Fruit fly (Drosophila melanogaster) whole organism, embryonic: ENCODE results near the gene CG42237.
A peak's percentile ranks its signal among the peaks of the same experiment; 100 is the strongest.

Experiments
- Adf1 ChIP-seq: fragments of 200-800 bp; sonication (Bioruptor generic); IDR thresholded peaks from 2 replicates; pipeline ENCODE4 v1.3.6; 2022; ENCODE audit warnings: missing biosample characterization, missing genetic modification characterization
- Antp ChIP-seq: fragments of 200-800 bp; sonication (Bioruptor generic); optimal IDR thresholded peaks from 3 replicates; lab custom pipeline; 2016; ENCODE audit warnings: missing biosample characterization, missing genetic modification characterization
- BEAF-32 ChIP-seq: fragments of 200-800 bp; sonication (Bioruptor generic); optimal IDR thresholded peaks from 3 replicates; lab custom pipeline; 2017; ENCODE audit warnings: missing biosample characterization, missing genetic modification characterization, mild to moderate bottlenecking, moderate library complexity, missing genetic modification reagents
- Bdp1 ChIP-seq: fragments of 200-800 bp; sonication (Bioruptor generic); optimal IDR thresholded peaks from 3 replicates; lab custom pipeline; 2016; ENCODE audit warnings: missing biosample characterization, missing genetic modification characterization
- CG11560 ChIP-seq: fragments of 200-800 bp; sonication (Bioruptor generic); IDR thresholded peaks from 3 replicates; pipeline ENCODE4 v1.3.6; 2022; ENCODE audit warnings: missing biosample characterization, missing genetic modification characterization
- CG13296 ChIP-seq: fragments of 200-800 bp; sonication (Bioruptor generic); optimal IDR thresholded peaks from 3 replicates; lab custom pipeline; 2018; ENCODE audit warnings: missing biosample characterization, mild to moderate bottlenecking, missing genetic modification characterization
- CG13424 ChIP-seq: fragments of 200-800 bp; sonication (Bioruptor generic); optimal IDR thresholded peaks from 2 replicates; lab custom pipeline; 2019; ENCODE audit warnings: missing biosample characterization, mild to moderate bottlenecking, missing genetic modification characterization, moderate library complexity
- CG14050 ChIP-seq: fragments of 200-800 bp; sonication (Bioruptor generic); IDR thresholded peaks from 3 replicates; pipeline ENCODE4 v1.3.6; 2022; ENCODE audit warnings: missing biosample characterization, missing genetic modification characterization
- CG15269 ChIP-seq: fragments of 200-800 bp; sonication (Bioruptor generic); optimal IDR thresholded peaks from 2 replicates; lab custom pipeline; 2018; ENCODE audit warnings: missing biosample characterization, mild to moderate bottlenecking, missing genetic modification characterization, moderate library complexity
- CG17361 ChIP-seq: fragments of 200-800 bp; sonication (Bioruptor generic); IDR thresholded peaks from 3 replicates; pipeline ENCODE4 v1.3.6; 2022; ENCODE audit warnings: missing biosample characterization, missing genetic modification characterization
- CG18262 ChIP-seq: fragments of 200-800 bp; optimal IDR thresholded peaks from 3 replicates; lab custom pipeline; 2019; ENCODE audit warnings: missing biosample characterization, mild to moderate bottlenecking, missing genetic modification characterization, moderate library complexity
- CG2678 ChIP-seq: fragments of 200-800 bp; sonication (Bioruptor generic); optimal IDR thresholded peaks from 3 replicates; lab custom pipeline; 2019; ENCODE audit warnings: missing biosample characterization, mild to moderate bottlenecking, missing genetic modification characterization, moderate library complexity
- CG31224 ChIP-seq: fragments of 200-800 bp; sonication (Bioruptor generic); IDR thresholded peaks from 2 replicates; pipeline ENCODE4 v1.3.6; 2022; ENCODE audit warnings: missing biosample characterization, missing genetic modification characterization
- CG31441 ChIP-seq: fragments of 200-800 bp; sonication (Bioruptor generic); IDR thresholded peaks from 2 replicates; pipeline ENCODE4 v1.3.6; 2022; ENCODE audit warnings: missing biosample characterization, missing genetic modification characterization
- CG4854 ChIP-seq: fragments of 200-800 bp; sonication (Bioruptor generic); optimal IDR thresholded peaks from 2 replicates; lab custom pipeline; 2016; ENCODE audit warnings: missing biosample characterization, missing genetic modification characterization, inconsistent platforms
- CG5953 ChIP-seq: fragments of 200-800 bp; sonication (Bioruptor generic); IDR thresholded peaks from 2 replicates; pipeline ENCODE4 v1.3.6; 2022; ENCODE audit warnings: missing biosample characterization, missing genetic modification characterization
- CG6254 ChIP-seq: fragments of 200-800 bp; sonication (Bioruptor generic); optimal IDR thresholded peaks from 3 replicates; lab custom pipeline; 2017; ENCODE audit warnings: mild to moderate bottlenecking, missing biosample characterization, missing genetic modification reagents, missing genetic modification characterization
- CG7839 ChIP-seq: fragments of 200-800 bp; sonication (Bioruptor generic); optimal IDR thresholded peaks from 3 replicates; lab custom pipeline; 2018; ENCODE audit warnings: missing biosample characterization, mild to moderate bottlenecking, missing genetic modification characterization, moderate library complexity
- CHES-1-like ChIP-seq: fragments of 200-800 bp; sonication (Bioruptor generic); optimal IDR thresholded peaks from 2 replicates; lab custom pipeline; 2016; ENCODE audit warnings: missing biosample characterization, missing genetic modification characterization
- CrebB ChIP-seq: fragments of 200-800 bp; sonication (Bioruptor generic); optimal IDR thresholded peaks from 3 replicates; lab custom pipeline; 2018; ENCODE audit warnings: missing biosample characterization, mild to moderate bottlenecking, missing genetic modification characterization
- D19A ChIP-seq: fragments of 200-800 bp; optimal IDR thresholded peaks from 3 replicates; lab custom pipeline; 2019; ENCODE audit warnings: missing biosample characterization, mild to moderate bottlenecking, missing genetic modification characterization, moderate library complexity
- Fer1 ChIP-seq: fragments of 200-800 bp; sonication (Bioruptor generic); optimal IDR thresholded peaks from 2 replicates; lab custom pipeline; 2017; ENCODE audit warnings: missing biosample characterization, mild to moderate bottlenecking, missing genetic modification characterization
- GATAe ChIP-seq: fragments of 200-800 bp; sonication (Bioruptor generic); conservative IDR thresholded peaks from 2 replicates; pipeline ENCODE4 v1.3.6; 2022; ENCODE audit warnings: missing biosample characterization, missing genetic modification characterization
- HmgD ChIP-seq: fragments of 200-800 bp; sonication (Bioruptor generic); optimal IDR thresholded peaks from 3 replicates; lab custom pipeline; 2016; ENCODE audit warnings: missing biosample characterization, missing genetic modification characterization
- Hr51 ChIP-seq, 2 experiments: fragments of 200-800 bp; sonication (Bioruptor generic); optimal IDR thresholded peaks; 2 replicates in 1 of 2; 3 replicates in 1 of 2; lab custom pipeline; 2016 to 2018; ENCODE audit warnings: missing biosample characterization in 2 of 2, missing genetic modification characterization in 2 of 2, mild to moderate bottlenecking in 1 of 2, moderate library complexity in 1 of 2
- NK7.1 ChIP-seq: fragments of 200-800 bp; sonication (Bioruptor generic); optimal IDR thresholded peaks from 3 replicates; lab custom pipeline; 2016; ENCODE audit warnings: missing biosample characterization, missing genetic modification characterization
- Nf-YA ChIP-seq: fragments of 200-800 bp; sonication (Bioruptor generic); IDR thresholded peaks from 2 replicates; pipeline ENCODE4 v1.3.6; 2022; ENCODE audit warnings: missing biosample characterization, missing genetic modification characterization
- Trl ChIP-seq, 3 experiments: fragments of >200 bp in 2 of 3; fragments of 200-800 bp in 1 of 3; sonication (Bioruptor generic) in 1 of 3; optimal IDR thresholded peaks; 2 replicates in 1 of 3; 3 replicates in 2 of 3; lab custom pipeline; 2016 to 2017; ENCODE audit warnings: missing biosample characterization in 1 of 3, missing genetic modification characterization in 1 of 3
- ash1 ChIP-seq: fragments of 200-800 bp; sonication (Bioruptor generic); optimal IDR thresholded peaks from 2 replicates; lab custom pipeline; 2018; ENCODE audit warnings: missing biosample characterization, mild to moderate bottlenecking, missing genetic modification characterization
- bab2 ChIP-seq: fragments of 200-800 bp; sonication (Bioruptor generic); optimal IDR thresholded peaks from 2 replicates; lab custom pipeline; 2016; ENCODE audit warnings: missing biosample characterization, missing genetic modification characterization
- bbx ChIP-seq: fragments of 200-800 bp; sonication (Bioruptor generic); IDR thresholded peaks from 2 replicates; pipeline ENCODE4 v1.3.6; 2022; ENCODE audit warnings: missing biosample characterization, missing genetic modification characterization; ENCODE audit not compliant: partially characterized antibody
- bsh ChIP-seq, 2 experiments: fragments of 200-800 bp; sonication (Bioruptor generic); optimal IDR thresholded peaks; 2 replicates each; lab custom pipeline; 2017 to 2018; ENCODE audit warnings: mild to moderate bottlenecking in 2 of 2, missing biosample characterization in 2 of 2, missing genetic modification characterization in 2 of 2, moderate library complexity in 1 of 2
- chif ChIP-seq, 2 experiments: fragments of 200-800 bp; sonication (Bioruptor generic); optimal IDR thresholded peaks; 3 replicates each; lab custom pipeline; 2016; ENCODE audit warnings: missing biosample characterization in 2 of 2, missing genetic modification characterization in 2 of 2
- chn ChIP-seq: fragments of 200-800 bp; sonication (Bioruptor generic); optimal IDR thresholded peaks from 2 replicates; lab custom pipeline; 2016; ENCODE audit warnings: missing biosample characterization, missing genetic modification characterization
- crc ChIP-seq: fragments of 200-800 bp; sonication (Bioruptor generic); optimal IDR thresholded peaks from 2 replicates; lab custom pipeline; 2016; ENCODE audit warnings: missing biosample characterization, missing genetic modification characterization
- cwo ChIP-seq: fragments of 200-800 bp; sonication (Bioruptor generic); optimal IDR thresholded peaks from 3 replicates; lab custom pipeline; 2017; ENCODE audit warnings: missing biosample characterization, missing genetic modification characterization, mild to moderate bottlenecking, moderate library complexity, missing genetic modification reagents
- da ChIP-seq: fragments of 200-800 bp; sonication (Bioruptor generic); optimal IDR thresholded peaks from 2 replicates; lab custom pipeline; 2016; ENCODE audit warnings: missing biosample characterization, missing genetic modification characterization
- dm ChIP-seq: fragments of 200-800 bp; sonication (Bioruptor generic); optimal IDR thresholded peaks from 3 replicates; lab custom pipeline; 2016; ENCODE audit warnings: missing biosample characterization, missing genetic modification characterization
- emc ChIP-seq: fragments of 200-800 bp; sonication (Bioruptor generic); optimal IDR thresholded peaks from 2 replicates; lab custom pipeline; 2016; ENCODE audit warnings: missing biosample characterization, missing genetic modification characterization
- grn ChIP-seq: fragments of 200-800 bp; sonication (Bioruptor generic); optimal IDR thresholded peaks from 3 replicates; lab custom pipeline; 2017; ENCODE audit warnings: missing biosample characterization, missing genetic modification characterization
- gt ChIP-seq: fragments of 200-800 bp; sonication (Bioruptor generic); IDR thresholded peaks from 2 replicates; pipeline ENCODE4 v1.3.6; 2022; ENCODE audit warnings: missing biosample characterization, missing genetic modification characterization
- nom ChIP-seq: fragments of 200-800 bp; sonication (Bioruptor generic); optimal IDR thresholded peaks from 2 replicates; lab custom pipeline; 2017; ENCODE audit warnings: missing biosample characterization, missing genetic modification characterization, mild to moderate bottlenecking, moderate library complexity, missing genetic modification reagents
- rib ChIP-seq: fragments of 200-800 bp; sonication (Bioruptor generic); IDR thresholded peaks from 2 replicates; pipeline ENCODE4 v1.3.6; 2022; ENCODE audit warnings: missing biosample characterization, missing genetic modification characterization
- row ChIP-seq: fragments of 200-800 bp; sonication (Bioruptor generic); IDR thresholded peaks from 3 replicates; pipeline ENCODE4 v1.3.6; 2022; ENCODE audit warnings: missing biosample characterization, missing genetic modification characterization
- salm ChIP-seq: fragments of 200-800 bp; sonication (Bioruptor generic); optimal IDR thresholded peaks from 2 replicates; lab custom pipeline; 2018; ENCODE audit warnings: missing biosample characterization, mild to moderate bottlenecking, missing genetic modification characterization
- sens-2 ChIP-seq: fragments of 200-800 bp; sonication (Bioruptor generic); IDR thresholded peaks from 2 replicates; pipeline ENCODE4 v1.3.6; 2022; ENCODE audit warnings: missing biosample characterization, missing genetic modification characterization
- shn ChIP-seq: fragments of 200-800 bp; sonication (Bioruptor generic); optimal IDR thresholded peaks from 3 replicates; lab custom pipeline; 2016; ENCODE audit warnings: missing biosample characterization, missing genetic modification characterization
- twi ChIP-seq: fragments of 200-800 bp; optimal IDR thresholded peaks from 2 replicates; lab custom pipeline; 2019; ENCODE audit warnings: missing biosample characterization, mild to moderate bottlenecking, missing genetic modification characterization, moderate library complexity
- vvl ChIP-seq: fragments of 200-800 bp; sonication (Bioruptor generic); IDR thresholded peaks from 2 replicates; pipeline ENCODE4 v1.3.6; 2022; ENCODE audit warnings: missing biosample characterization, missing genetic modification characterization

CG42237 gene

DNA sequence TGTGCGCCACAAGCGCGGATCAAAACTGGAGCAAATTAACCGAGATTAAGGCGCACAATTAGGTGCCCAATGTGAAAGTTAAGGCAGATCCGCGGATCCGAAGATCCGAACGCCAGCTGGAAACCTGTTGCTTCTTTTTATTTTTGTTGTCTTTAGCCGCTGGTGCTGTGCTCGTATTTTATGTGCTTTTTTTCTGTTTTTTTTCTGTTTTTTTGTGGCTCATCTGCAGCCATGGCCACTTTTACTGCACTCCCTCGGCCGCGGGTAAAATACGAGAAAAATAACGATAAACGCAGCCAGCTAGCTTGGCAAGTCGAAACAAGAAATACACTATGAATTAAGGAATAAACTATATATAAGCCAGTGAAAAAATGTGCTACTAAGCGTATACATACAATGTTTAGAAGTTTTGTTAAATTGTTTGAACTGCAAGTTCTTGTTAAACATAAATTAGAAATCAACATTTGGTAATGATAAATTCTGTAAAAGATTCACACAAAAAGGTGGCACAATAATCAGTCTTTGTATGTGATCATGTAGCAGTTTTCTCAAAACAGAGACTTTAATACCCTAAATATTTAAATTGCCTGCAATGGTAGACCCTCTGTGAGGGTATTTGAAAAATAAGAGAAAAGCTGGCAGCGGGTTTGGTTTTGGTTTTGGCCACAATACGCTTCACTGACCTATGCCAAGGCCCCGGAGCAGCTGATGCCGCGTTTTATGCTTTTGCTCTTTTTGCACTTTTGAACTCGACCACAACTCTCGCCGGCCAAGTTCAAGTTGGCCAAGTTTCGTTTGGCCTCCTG lies 1.7 kb downstream of the CG42237 start:
- TF ChIP-seq chn (GFP tag; lab: Kevin White, UChicago) (no peak), Trl (optimal IDR thresholded peaks at IDR 0.05; lab: Kevin White, UChicago) (no peak), Trl (GFP tag; optimal IDR thresholded peaks at IDR 0.05; lab: Kevin White, UChicago) (no peak), bab2 (GFP tag; lab: Kevin White, UChicago) (peak; percentile 3), bbx (GFP tag; lab: Robert Waterston, UW) (no peak), CG11560 (tag; lab: Robert Waterston, UW) (no peak), dm (GFP tag; lab: Kevin White, UChicago) (no peak), CG5953 (no peak), grn (no peak), vvl (GFP tag; lab: Robert Waterston, UW) (no peak), GATAe (GFP tag; lab: Robert Waterston, UW) (no peak), D19A (tag; lab: Kevin White, UChicago) (peak; percentile 69), cwo (GFP tag; lab: Kevin White, UChicago) (no peak), CG14050 (GFP tag; lab: Robert Waterston, UW) (no peak), CG15269 (tag; lab: Kevin White, UChicago) (no peak), CG6254 (GFP tag; lab: Kevin White, UChicago) (no peak), bsh (GFP tag; optimal IDR thresholded peaks at IDR 0.05; lab: Kevin White, UChicago) (peak in 1 of 2 experiments; percentile 7), twi (tag; lab: Kevin White, UChicago) (no peak), CG17361 (GFP tag; lab: Robert Waterston, UW) (peak; percentile 35; the same call in 2 of the 3 replicates), CG13296 (GFP tag; lab: Kevin White, UChicago) (no peak), BEAF-32 (GFP tag; lab: Kevin White, UChicago) (no peak), HmgD (no peak), Bdp1 (GFP tag; lab: Kevin White, UChicago) (no peak), emc (no peak), Nf-YA (GFP tag; lab: Robert Waterston, UW) (no peak), sens-2 (GFP tag; lab: Robert Waterston, UW) (no peak), CG2678 (tag; lab: Kevin White, UChicago) (peak; percentile 10), rib (GFP tag; lab: Robert Waterston, UW) (no peak), crc (GFP tag; lab: Kevin White, UChicago) (no peak), CG7839 (tag; lab: Kevin White, UChicago) (peak; percentile 5), CG31441 (GFP tag; lab: Robert Waterston, UW) (peak; percentile 36; the same call in 1 of the 2 replicates), CG13424 (tag; lab: Kevin White, UChicago) (peak; percentile 5), CHES-1-like (GFP tag; lab: Kevin White, UChicago) (no peak), CG18262 (tag; lab: Kevin White, UChicago) (peak; percentile 27), Adf1 (no peak), Fer1 (GFP tag; lab: Kevin White, UChicago) (no peak), Hr51 (GFP tag; optimal IDR thresholded peaks at IDR 0.05; lab: Kevin White, UChicago) (peak in 1 of 2 experiments; percentile 16), nom (peak; percentile 92), CG4854 (GFP tag; lab: Kevin White, UChicago) (no peak), shn (no peak), da (GFP tag; lab: Kevin White, UChicago) (no peak), CG31224 (GFP tag; lab: Robert Waterston, UW) (no peak), chif (GFP tag; optimal IDR thresholded peaks at IDR 0.05; lab: Kevin White, UChicago) (no peak), Antp (GFP tag; lab: Kevin White, UChicago) (no peak), row (GFP tag; lab: Robert Waterston, UW) (peak; percentile 22; the same call in 2 of the 3 replicates), ash1 (no peak), salm (no peak), CrebB (tag; lab: Kevin White, UChicago) (no peak), gt (GFP tag; lab: Robert Waterston, UW) (no peak), NK7.1 (GFP tag; lab: Kevin White, UChicago) (no peak)
